Worm (Caenorhabditis elegans) whole organism, mixed stage, embryonic: ENCODE results near the gene C07G1.6.

ENCODE experiments used
- elt-3 ChIP-seq: fragments of 150-350 bp; optimal IDR thresholded peaks from 2 replicates; lab custom pipeline; 2014; ENCODE audit warnings: missing biosample characterization, missing genetic modification characterization
- lin-13 ChIP-seq: fragments of 150-350 bp; optimal IDR thresholded peaks from 2 replicates; lab custom pipeline; 2014; ENCODE audit warnings: missing biosample characterization, missing genetic modification characterization
- lsy-2 ChIP-seq: fragments of 150-350 bp; optimal IDR thresholded peaks from 2 replicates; lab custom pipeline; 2014; ENCODE audit warnings: missing biosample characterization, missing genetic modification characterization

DNA sequence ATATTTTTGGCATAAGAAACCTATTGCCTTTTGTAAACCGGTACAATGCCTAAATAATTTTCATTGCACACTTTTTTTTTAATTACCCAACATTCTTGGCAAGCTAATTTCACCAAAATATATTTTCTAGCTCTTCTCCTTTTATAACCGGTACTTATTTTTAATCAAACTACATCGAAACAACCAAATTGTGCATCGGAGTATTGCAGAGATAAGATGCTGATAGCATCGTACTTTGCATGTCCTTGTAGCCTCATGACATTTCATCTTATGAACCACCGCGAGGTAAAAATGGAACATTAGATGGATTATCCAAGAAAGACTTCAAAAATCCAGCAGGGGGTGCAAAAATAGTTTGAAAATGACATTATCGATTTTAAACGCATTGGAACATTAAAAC, 45.0 kb upstream of the C07G1.6 start:
- TF ChIP-seq elt-3 (tag; lab: Kevin White, UChicago), result no peak
- TF ChIP-seq lsy-2, result no peak
- TF ChIP-seq lin-13 (tag; lab: Kevin White, UChicago), result no peak
